Worm (Caenorhabditis elegans) whole organism, L4/young adult: Measurements from ENCODE around the gene F54C4.4.

ENCODE experiments used
- W03F9.2 ChIP-seq: fragments of 150-350 bp; optimal IDR thresholded peaks from 2 replicates; lab custom pipeline; 2014; ENCODE audit warnings: missing biosample characterization, missing genetic modification characterization
- dao-5 ChIP-seq: sonication (generic microtip); optimal IDR thresholded peaks from 2 replicates; lab custom pipeline; 2016; ENCODE audit warnings: missing genotype, missing genetic modification characterization, moderate library complexity, missing compliant biosample characterization

ce11 chrIII:66160-66559, 21.0 kb downstream of the F54C4.4 start, which contains the start of gene pck-1:
- TF ChIP-seq dao-5 (tag; lab: Kevin White, UChicago), result no peak
- no peak for TF ChIP-seq W03F9.2
